Worm (Caenorhabditis elegans) whole organism, midembryonic: ENCODE measurements around the gene C39B5.2.

Source experiments
- cog-1 ChIP-seq: sonication (generic microtip); optimal IDR thresholded peaks from 2 replicates; lab custom pipeline; 2016; ENCODE audit warnings: missing genetic modification characterization, missing compliant biosample characterization
- flt-1 ChIP-seq: fragments of 200-800 bp; sonication (Bioruptor generic); IDR thresholded peaks from 2 replicates; pipeline ENCODE4 v1.3.6; 2022; ENCODE audit warnings: missing genetic modification characterization, missing compliant biosample characterization
- klf-2 ChIP-seq: fragments of 200-800 bp; sonication (Bioruptor generic); conservative IDR thresholded peaks from 2 replicates; pipeline ENCODE4 v1.3.6; 2022; ENCODE audit warnings: missing genetic modification reagents, missing genetic modification characterization, missing compliant biosample characterization
- med-1 ChIP-seq: sonication (generic microtip); optimal IDR thresholded peaks from 2 replicates; lab custom pipeline; 2017; ENCODE audit warnings: missing genetic modification characterization, mild to moderate bottlenecking, missing compliant biosample characterization, antibody characterized with exemption, missing genetic modification reagents; ENCODE audit not compliant: insufficient read depth

DNA sequence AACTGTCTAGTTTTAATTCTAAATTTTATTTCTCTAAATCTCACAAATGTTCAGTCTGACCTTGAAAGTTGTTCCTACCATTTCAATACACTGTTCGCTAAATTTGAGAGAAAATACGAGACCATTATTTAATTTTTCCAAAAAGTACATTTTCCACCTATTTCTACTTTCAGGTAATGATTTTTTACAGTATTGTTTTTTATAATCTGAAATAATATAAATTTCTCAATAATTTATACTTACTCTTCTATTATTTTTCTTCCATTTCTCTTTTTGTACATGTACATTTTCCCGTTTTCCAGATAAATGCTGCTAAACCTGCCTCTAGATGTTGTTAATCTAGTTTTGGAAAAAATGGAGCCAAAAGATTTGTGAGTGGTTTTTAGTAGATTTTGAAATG is 7.3 kb upstream of the C39B5.2 start, which contains the start of gene fbxa-62:
- TF ChIP-seq cog-1 (tag; lab: Kevin White, UChicago) = no peak
- no peak for TF ChIP-seq med-1 (GFP tag; lab: Kevin White, UChicago)
- TF ChIP-seq klf-2 = no peak
- no peak for TF ChIP-seq flt-1 (GFP tag; lab: Robert Waterston, UW)
